Worm (Caenorhabditis elegans) whole organism, late embryonic: ENCODE measurements around the gene Y57G11C.48.
A peak's percentile ranks its signal among the peaks of the same experiment; 100 is the strongest.

Source experiments
- C38D4.7 ChIP-seq: fragments of 200-800 bp; sonication (Bioruptor generic); optimal IDR thresholded peaks from 2 replicates; lab custom pipeline; 2018; ENCODE audit warnings: mild to moderate bottlenecking, missing genetic modification characterization, moderate library complexity, missing compliant biosample characterization
- K09A11.1 ChIP-seq: sonication (generic microtip); optimal IDR thresholded peaks from 2 replicates; lab custom pipeline; 2017; ENCODE audit warnings: antibody characterized with exemption, mild to moderate bottlenecking, missing genetic modification characterization, missing compliant biosample characterization; ENCODE audit not compliant: insufficient read depth
- Y22D7AL.16 ChIP-seq: sonication (generic microtip); optimal IDR thresholded peaks from 2 replicates; lab custom pipeline; 2016; ENCODE audit warnings: missing genetic modification characterization, missing compliant biosample characterization
- ceh-14 ChIP-seq: sonication (generic microtip); optimal IDR thresholded peaks from 2 replicates; lab custom pipeline; 2016; ENCODE audit warnings: missing genotype, missing genetic modification characterization, missing compliant biosample characterization
- ceh-19 ChIP-seq: fragments of 200-800 bp; sonication (Bioruptor generic); optimal IDR thresholded peaks from 2 replicates; lab custom pipeline; 2018; ENCODE audit warnings: mild to moderate bottlenecking, missing genetic modification characterization, missing compliant biosample characterization
- ceh-2 ChIP-seq: sonication (generic microtip); optimal IDR thresholded peaks from 2 replicates; lab custom pipeline; 2016; ENCODE audit warnings: missing genotype, missing genetic modification characterization, missing compliant biosample characterization
- ceh-24 ChIP-seq: sonication (generic microtip); optimal IDR thresholded peaks from 2 replicates; lab custom pipeline; 2016; ENCODE audit warnings: mild to moderate bottlenecking, missing genetic modification characterization, missing compliant biosample characterization
- ceh-31 ChIP-seq: sonication (generic microtip); optimal IDR thresholded peaks from 2 replicates; lab custom pipeline; 2016; ENCODE audit warnings: missing genetic modification characterization, missing compliant biosample characterization
- ceh-48 ChIP-seq: sonication (generic microtip); optimal IDR thresholded peaks from 2 replicates; lab custom pipeline; 2016; ENCODE audit warnings: missing genetic modification characterization, inconsistent platforms, missing compliant biosample characterization
- ceh-9 ChIP-seq: sonication (generic microtip); optimal IDR thresholded peaks from 2 replicates; lab custom pipeline; 2016; ENCODE audit warnings: mild to moderate bottlenecking, missing genetic modification characterization, inconsistent platforms, missing compliant biosample characterization
- dmd-4 ChIP-seq: sonication (generic microtip); optimal IDR thresholded peaks from 2 replicates; lab custom pipeline; 2016; ENCODE audit warnings: borderline replicate concordance, missing genetic modification characterization, missing compliant biosample characterization
- elt-4 ChIP-seq: sonication (generic microtip); optimal IDR thresholded peaks from 2 replicates; lab custom pipeline; 2016; ENCODE audit warnings: missing genetic modification characterization, missing compliant biosample characterization
- eyg-1 ChIP-seq: sonication (generic microtip); optimal IDR thresholded peaks from 2 replicates; lab custom pipeline; 2016; ENCODE audit warnings: missing genotype, missing genetic modification characterization, missing compliant biosample characterization
- fax-1 ChIP-seq: sonication (generic microtip); optimal IDR thresholded peaks from 2 replicates; lab custom pipeline; 2016; ENCODE audit warnings: missing genotype, missing genetic modification characterization, missing compliant biosample characterization
- fkh-10 ChIP-seq: fragments of 150-350 bp; optimal IDR thresholded peaks from 2 replicates; lab custom pipeline; 2014; ENCODE audit warnings: missing biosample characterization, missing genetic modification reagents, missing genetic modification characterization
- gmeb-2 ChIP-seq: sonication (generic microtip); optimal IDR thresholded peaks from 2 replicates; lab custom pipeline; 2016; ENCODE audit warnings: missing genetic modification characterization, inconsistent platforms, missing compliant biosample characterization
- hlh-13 ChIP-seq: fragments of 200-800 bp; sonication (Bioruptor generic); optimal IDR thresholded peaks from 2 replicates; lab custom pipeline; 2018; ENCODE audit warnings: mild to moderate bottlenecking, missing genetic modification characterization, missing compliant biosample characterization
- hlh-15 ChIP-seq: sonication (generic microtip); optimal IDR thresholded peaks from 2 replicates; lab custom pipeline; 2016; ENCODE audit warnings: missing genetic modification characterization, missing compliant biosample characterization
- hlh-6 ChIP-seq: sonication (generic microtip); optimal IDR thresholded peaks from 2 replicates; lab custom pipeline; 2016; ENCODE audit warnings: missing genotype, missing genetic modification characterization, missing compliant biosample characterization
- odd-2 ChIP-seq: sonication (generic microtip); optimal IDR thresholded peaks from 2 replicates; lab custom pipeline; 2017; ENCODE audit warnings: antibody characterized with exemption, mild to moderate bottlenecking, missing genetic modification characterization, missing compliant biosample characterization
- pag-3 ChIP-seq: sonication (generic microtip); optimal IDR thresholded peaks from 2 replicates; lab custom pipeline; 2016; ENCODE audit warnings: missing compliant biosample characterization, missing genetic modification characterization, borderline replicate concordance
- pax-1 ChIP-seq: fragments of 150-350 bp; optimal IDR thresholded peaks from 2 replicates; lab custom pipeline; 2014; ENCODE audit warnings: missing biosample characterization, missing genetic modification characterization
- pha-2 ChIP-seq: sonication (generic microtip); optimal IDR thresholded peaks from 2 replicates; lab custom pipeline; 2017; ENCODE audit warnings: mild to moderate bottlenecking, missing genetic modification characterization, missing compliant biosample characterization
- pha-4 ChIP-seq: fragments of 150-350 bp; optimal IDR thresholded peaks from 2 replicates; lab custom pipeline; 2018; ENCODE audit warnings: missing biosample characterization, missing genetic modification reagents, missing genetic modification characterization
- pqm-1 ChIP-seq: sonication (generic microtip); optimal IDR thresholded peaks from 2 replicates; lab custom pipeline; 2016; ENCODE audit warnings: missing genetic modification characterization, missing compliant biosample characterization
- rnt-1 ChIP-seq: sonication (generic microtip); optimal IDR thresholded peaks from 2 replicates; lab custom pipeline; 2016; ENCODE audit warnings: missing genetic modification characterization, missing compliant biosample characterization
- sox-2 ChIP-seq: fragments of 200-800 bp; sonication (Bioruptor generic); IDR thresholded peaks from 2 replicates; pipeline ENCODE4 v1.3.6; 2022; ENCODE audit warnings: missing genetic modification reagents, missing genetic modification characterization, missing compliant biosample characterization
- tbx-7 ChIP-seq: sonication (generic microtip); optimal IDR thresholded peaks from 2 replicates; lab custom pipeline; 2016; ENCODE audit warnings: missing genotype, missing genetic modification characterization, missing compliant biosample characterization
- unc-42 ChIP-seq: sonication (generic microtip); optimal IDR thresholded peaks from 2 replicates; lab custom pipeline; 2016; ENCODE audit warnings: missing genotype, missing genetic modification characterization, missing compliant biosample characterization
- unc-55 ChIP-seq: sonication (generic microtip); optimal IDR thresholded peaks from 2 replicates; lab custom pipeline; 2017; ENCODE audit warnings: missing biosample characterization, missing genetic modification reagents, missing genetic modification characterization

The Y57G11C.48 gene

ce11 chrIV:14944234-14944633 lies at the start of gene Y57G11C.48:
Gene Y57G11C.48, minus strand, starts transcription at chrIV:14944334.
- no peak for TF ChIP-seq ceh-9 (tag; lab: Kevin White, UChicago)
- no peak for TF ChIP-seq ceh-48
- no peak for TF ChIP-seq fkh-10 (GFP tag; lab: Kevin White, UChicago)
- no peak for TF ChIP-seq hlh-6 (tag; lab: Kevin White, UChicago)
- no peak for TF ChIP-seq pag-3 (tag; lab: Kevin White, UChicago)
- TF ChIP-seq ceh-2 (tag; lab: Kevin White, UChicago): no peak

ce11 chrIV:14986684-14987083 lies 42.5 kb upstream of the Y57G11C.48 start, which contains the start of gene dpy-4:
Gene dpy-4, minus strand, starts transcription at chrIV:14986784.
- no peak for TF ChIP-seq eyg-1 (tag; lab: Kevin White, UChicago)
- TF ChIP-seq ceh-24 (tag; lab: Kevin White, UChicago): no peak
- no peak for TF ChIP-seq gmeb-2 (tag; lab: Kevin White, UChicago)
- no peak for TF ChIP-seq hlh-13 (GFP tag; lab: Kevin White, UChicago)
- no peak for TF ChIP-seq rnt-1 (tag; lab: Kevin White, UChicago)
- no peak for TF ChIP-seq ceh-9 (tag; lab: Kevin White, UChicago)
- TF ChIP-seq fax-1 (tag; lab: Kevin White, UChicago): no peak
- TF ChIP-seq unc-55 (GFP tag; lab: Kevin White, UChicago): no peak
- TF ChIP-seq sox-2: no peak
- no peak for TF ChIP-seq pqm-1 (tag; lab: Kevin White, UChicago)
- TF ChIP-seq pha-4: no peak
- TF ChIP-seq Y22D7AL.16 (tag; lab: Kevin White, UChicago): no peak
- no peak for TF ChIP-seq odd-2 (tag; lab: Kevin White, UChicago)
- no peak for TF ChIP-seq hlh-15

DNA sequence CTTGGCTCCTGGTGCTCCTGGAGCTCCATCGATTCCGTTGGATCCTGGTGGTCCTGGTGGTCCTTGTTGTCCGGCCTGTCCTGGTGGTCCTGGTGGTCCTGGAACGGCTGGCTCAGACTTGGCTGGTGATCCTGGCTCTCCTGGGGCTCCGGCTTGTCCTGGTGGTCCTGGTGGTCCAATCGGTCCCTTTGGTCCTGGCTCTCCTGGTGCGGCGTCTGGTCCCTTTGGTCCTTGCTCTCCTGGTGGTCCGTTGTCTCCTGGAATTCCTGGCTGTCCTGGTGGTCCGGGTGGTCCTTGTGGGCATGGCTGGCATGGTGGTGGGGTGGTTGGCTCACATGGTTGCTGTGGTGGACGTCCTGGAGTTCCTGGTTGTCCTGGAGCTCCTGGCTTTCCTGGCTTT lies 41.7 kb upstream of the Y57G11C.48 start:
- TF ChIP-seq sox-2 (no peak), ceh-14 (tag; lab: Kevin White, UChicago) (no peak), gmeb-2 (tag; lab: Kevin White, UChicago) (no peak), pax-1 (no peak), tbx-7 (tag; lab: Kevin White, UChicago) (no peak), K09A11.1 (tag; lab: Kevin White, UChicago) (no peak), unc-42 (tag; lab: Kevin White, UChicago) (no peak), dmd-4 (tag; lab: Kevin White, UChicago) (no peak), hlh-15 (no peak)
- TF ChIP-seq, all 69 proteins: peak for 0

DNA sequence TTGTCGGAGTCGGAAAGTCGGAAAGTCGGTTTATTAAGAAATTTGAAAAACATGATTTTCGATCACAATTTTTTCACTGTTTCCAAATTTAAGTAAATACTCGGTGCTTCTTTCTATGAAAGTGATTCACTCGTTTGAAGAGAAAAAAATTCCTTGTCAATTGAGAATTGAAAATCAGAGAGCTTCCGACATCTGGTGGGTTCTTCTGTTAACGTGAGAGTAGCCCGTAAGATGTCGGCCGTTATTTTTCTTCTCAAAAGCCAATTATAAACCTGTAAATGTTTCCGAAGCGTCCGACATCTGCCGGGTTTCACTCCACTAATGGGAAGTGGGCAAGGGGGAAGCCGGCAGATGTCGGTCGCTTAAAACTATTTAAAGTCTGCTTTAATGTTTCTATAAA lies 40.9 kb upstream of the Y57G11C.48 start:
- TF ChIP-seq ceh-19 (GFP tag; lab: Kevin White, UChicago): no peak
- TF ChIP-seq, all 69 proteins: peak for 0

- TF ChIP-seq unc-42 (tag; lab: Kevin White, UChicago): no peak
- TF ChIP-seq, all 69 proteins: peak for 0
These were observed 37.2 kb upstream of the Y57G11C.48 start, which contains the start of gene atln-2 for ce11 chrIV:14981311-14981710. Gene atln-2, plus strand, starts transcription at chrIV:14981611.

ce11 chrIV:14978204-14978603 lies 34.1 kb upstream of the Y57G11C.48 start:
- peak; percentile 49 for TF ChIP-seq unc-42 (tag; lab: Kevin White, UChicago)
- TF ChIP-seq C38D4.7 (GFP tag; lab: Kevin White, UChicago): no peak

- peak; percentile 84 for TF ChIP-seq unc-42 (tag; lab: Kevin White, UChicago)
- TF ChIP-seq pha-4: no peak
- no peak for TF ChIP-seq hlh-15
- TF ChIP-seq pha-2: no peak
- TF ChIP-seq Y22D7AL.16 (tag; lab: Kevin White, UChicago): no peak
- TF ChIP-seq ceh-31: no peak
- TF ChIP-seq elt-4 (tag; lab: Kevin White, UChicago): no peak
- TF ChIP-seq, all 69 proteins: peak for 1
These were observed 15.9 kb upstream of the Y57G11C.48 start for ce11 chrIV:14960061-14960460.
